Worm (Caenorhabditis elegans) whole organism, L4 larva: Measurements from ENCODE around the gene pqn-16.

ENCODE experiments used
- R02D3.7 ChIP-seq: fragments of 150-350 bp; sonication (generic microtip); optimal IDR thresholded peaks from 3 replicates; lab custom pipeline; 2014; ENCODE audit warnings: missing biosample characterization, missing genetic modification characterization
- ZK337.2 ChIP-seq: fragments of 200-800 bp; sonication (Bioruptor generic); IDR thresholded peaks from 2 replicates; pipeline ENCODE4 v1.3.6; 2022; ENCODE audit warnings: missing genetic modification reagents, missing genetic modification characterization, missing compliant biosample characterization
- jun-1 ChIP-seq: fragments of 150-350 bp; optimal IDR thresholded peaks from 2 replicates; lab custom pipeline; 2014; ENCODE audit warnings: missing biosample characterization, missing genetic modification reagents, missing genetic modification characterization
- lin-39 ChIP-seq: fragments of 150-350 bp; optimal IDR thresholded peaks from 2 replicates; lab custom pipeline; 2014; ENCODE audit warnings: missing biosample characterization, missing genetic modification reagents, missing genetic modification characterization
- mxl-3 ChIP-seq: fragments of 200-800 bp; sonication (Bioruptor generic); optimal IDR thresholded peaks from 2 replicates; lab custom pipeline; 2018; ENCODE audit warnings: mild to moderate bottlenecking, missing genetic modification characterization, missing compliant biosample characterization
- nhr-10 ChIP-seq: fragments of 150-350 bp; optimal IDR thresholded peaks from 2 replicates; lab custom pipeline; 2014; ENCODE audit warnings: missing biosample characterization, missing genetic modification characterization
- nhr-11 ChIP-seq: fragments of 150-350 bp; optimal IDR thresholded peaks from 2 replicates; lab custom pipeline; 2014; ENCODE audit warnings: missing biosample characterization, missing genetic modification characterization
- nhr-48 ChIP-seq: sonication (generic microtip); optimal IDR thresholded peaks from 2 replicates; lab custom pipeline; 2016; ENCODE audit warnings: mild to moderate bottlenecking, missing genetic modification characterization, missing compliant biosample characterization
- set-16 ChIP-seq: fragments of 200-800 bp; sonication (Bioruptor generic); IDR thresholded peaks from 2 replicates; pipeline ENCODE4 v1.3.6; 2022; ENCODE audit warnings: missing genetic modification reagents, missing genetic modification characterization, missing compliant biosample characterization
- zag-1 ChIP-seq: fragments of 150-350 bp; optimal IDR thresholded peaks from 2 replicates; lab custom pipeline; 2014; ENCODE audit warnings: missing biosample characterization, missing genetic modification characterization
- ztf-11 ChIP-seq: fragments of 150-350 bp; optimal IDR thresholded peaks from 2 replicates; lab custom pipeline; 2014; ENCODE audit warnings: missing biosample characterization, missing genetic modification characterization

DNA sequence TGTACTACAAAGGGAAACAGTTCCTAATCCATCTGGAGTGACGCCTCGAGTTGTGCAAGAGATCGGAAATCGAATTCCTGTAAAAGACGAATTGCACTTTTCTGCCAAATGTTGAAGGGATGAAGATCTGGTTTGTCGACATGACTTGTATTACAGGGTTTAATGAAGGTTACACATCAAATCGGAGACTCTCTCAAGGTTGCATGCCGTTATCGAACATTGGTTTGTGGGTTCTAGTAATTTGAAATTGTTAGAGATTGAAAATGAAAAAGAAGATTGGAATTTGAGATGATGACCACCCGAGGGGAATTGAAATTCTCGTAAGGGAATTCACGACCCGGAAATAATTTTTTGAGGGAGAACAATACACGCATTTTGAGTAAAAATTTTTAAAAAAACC lies 7.6 kb upstream of the pqn-16 start:
- no peak for TF ChIP-seq lin-39 (tag; lab: Kevin White, UChicago)
- no peak for TF ChIP-seq jun-1 (tag; lab: Kevin White, UChicago)
- no peak for TF ChIP-seq mxl-3 (GFP tag; lab: Kevin White, UChicago)
- no peak for TF ChIP-seq zag-1 (tag; lab: Kevin White, UChicago)
- no peak for TF ChIP-seq nhr-10 (tag; lab: Kevin White, UChicago)
- no peak for TF ChIP-seq ZK337.2 (GFP tag; lab: Robert Waterston, UW)
- TF ChIP-seq R02D3.7 (tag; lab: Kevin White, UChicago): no peak
- no peak for TF ChIP-seq set-16 (GFP tag; lab: Robert Waterston, UW)
- no peak for TF ChIP-seq nhr-48
- no peak for TF ChIP-seq nhr-11 (tag; lab: Kevin White, UChicago)
- TF ChIP-seq ztf-11: no peak
